Worm (Caenorhabditis elegans) whole organism, L1 larva: Measurements from ENCODE around the gene F23H12.10.

Experiments
- mdl-1 ChIP-seq, 2 experiments: fragments of 150-350 bp; optimal IDR thresholded peaks; 2 replicates each; lab custom pipeline; 2014 to 2017; ENCODE audit warnings: missing biosample characterization in 2 of 2, missing genetic modification characterization in 2 of 2, inconsistent platforms in 1 of 2
- pax-3 ChIP-seq: fragments of 200-800 bp; sonication (Bioruptor generic); optimal IDR thresholded peaks from 2 replicates; lab custom pipeline; 2018; ENCODE audit warnings: mild to moderate bottlenecking, missing genetic modification characterization, moderate library complexity, missing compliant biosample characterization

- TF ChIP-seq pax-3 (no peak), mdl-1 (tag; optimal IDR thresholded peaks at IDR 0.05; lab: Kevin White, UChicago) (no peak)
These were observed 28.3 kb upstream of the F23H12.10 start, which contains the start of gene K01D12.8 for ce11 chrV:12402355-12402754.
